Worm (Caenorhabditis elegans) whole organism, dauer: ENCODE data around the gene gly-11.

Experiments used
- unc-62 ChIP-seq: sonication (generic microtip); optimal IDR thresholded peaks from 2 replicates; lab custom pipeline; 2017; ENCODE audit warnings: missing biosample characterization, missing genetic modification reagents, missing genetic modification characterization

The gly-11 gene

ce11 chrIII:12142419-12143107 lies 34.5 kb downstream of the gly-11 start:
- TF ChIP-seq unc-62 (GFP tag; lab: Kevin White, UChicago), result no peak

DNA sequence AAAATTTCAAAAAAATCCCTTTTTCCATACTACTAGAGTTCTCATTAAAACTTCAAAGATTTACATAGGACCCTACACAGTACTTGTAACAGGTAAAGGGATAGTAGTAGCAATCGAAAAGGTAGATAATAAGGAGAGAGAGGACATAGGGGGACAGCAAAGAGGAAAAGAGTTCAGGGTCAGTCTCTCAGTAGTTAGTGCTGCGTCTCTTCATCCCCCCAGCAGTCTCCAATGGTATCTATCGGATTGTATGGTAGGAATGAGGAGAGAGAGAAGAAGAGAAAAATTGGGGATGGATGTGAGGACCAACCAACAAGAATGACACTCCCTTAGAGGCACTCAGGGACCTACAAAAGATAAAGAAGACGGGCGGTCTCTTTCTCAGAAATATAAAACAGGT lies 37.6 kb downstream of the gly-11 start:
- no peak for TF ChIP-seq unc-62 (GFP tag; lab: Kevin White, UChicago)

ce11 chrIII:12138235-12138634 lies 38.8 kb downstream of the gly-11 start:
- TF ChIP-seq unc-62 (GFP tag; lab: Kevin White, UChicago), result no peak

DNA sequence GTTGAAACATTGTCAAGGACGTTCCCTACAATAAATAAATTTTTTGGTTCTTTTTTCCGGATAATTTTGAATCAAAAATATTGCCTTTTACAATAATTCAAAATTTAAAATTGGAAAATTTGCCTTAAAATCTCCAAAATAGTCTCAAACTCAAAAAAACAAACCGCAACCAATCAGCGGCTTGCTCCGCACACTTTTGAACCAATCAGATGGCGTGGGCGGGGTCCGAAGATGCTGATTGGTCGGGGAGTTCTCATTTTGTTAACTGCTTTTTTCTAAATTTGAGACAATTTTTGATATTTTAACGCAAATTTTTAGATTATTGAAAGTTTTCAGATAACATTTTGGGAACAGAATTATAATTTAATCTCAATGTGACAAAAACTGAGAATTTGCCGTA lies 39.5 kb downstream of the gly-11 start:
- TF ChIP-seq unc-62 (GFP tag; lab: Kevin White, UChicago), result no peak

ce11 chrIII:12137095-12137494 lies 40.0 kb downstream of the gly-11 start:
- no peak for TF ChIP-seq unc-62 (GFP tag; lab: Kevin White, UChicago)

ce11 chrIII:12135580-12135979 lies 41.5 kb downstream of the gly-11 start:
- no peak for TF ChIP-seq unc-62 (GFP tag; lab: Kevin White, UChicago)

DNA sequence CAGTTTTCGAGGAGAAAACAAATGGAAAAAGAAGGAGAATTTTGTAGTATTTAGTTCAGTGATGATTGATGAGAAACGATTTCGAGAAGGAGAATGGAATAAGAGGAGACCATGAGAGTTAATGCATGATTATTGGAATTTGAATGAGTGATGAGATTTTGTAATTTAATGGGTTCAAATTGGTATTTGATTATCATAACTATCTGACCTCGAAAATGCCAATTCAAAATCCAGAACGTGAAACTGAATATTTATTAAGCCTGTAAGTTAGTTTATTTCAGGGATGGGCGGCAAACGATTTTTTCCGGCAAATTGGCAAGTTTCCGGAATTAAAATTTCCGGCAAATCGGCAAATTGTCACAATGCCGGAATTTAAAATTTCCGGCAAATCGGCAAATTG lies 43.9 kb downstream of the gly-11 start:
- no peak for TF ChIP-seq unc-62 (GFP tag; lab: Kevin White, UChicago)

DNA sequence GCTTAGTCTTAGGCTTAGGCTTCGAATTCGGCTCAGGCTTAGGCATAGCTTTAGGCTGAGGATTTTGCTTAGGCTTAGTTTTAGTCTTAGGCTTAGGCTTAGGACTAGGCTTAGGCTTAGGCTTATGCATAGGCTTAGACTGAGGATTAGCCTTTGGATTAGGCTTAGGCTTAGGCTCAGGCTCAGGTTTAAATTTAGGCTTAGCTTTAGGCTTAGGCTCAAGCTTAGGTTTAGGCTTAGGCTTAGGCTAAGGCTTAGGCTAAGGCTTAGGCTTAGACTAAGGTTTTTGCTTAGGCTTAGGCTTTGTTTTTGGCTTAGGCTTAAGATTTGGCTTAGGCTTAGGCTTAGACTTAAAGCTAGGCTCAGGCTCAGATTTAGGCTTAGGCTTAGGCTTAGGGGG lies 45.3 kb downstream of the gly-11 start:
- TF ChIP-seq unc-62 (GFP tag; lab: Kevin White, UChicago), result no peak

- TF ChIP-seq unc-62 (GFP tag; lab: Kevin White, UChicago), result no peak
Measured at ce11 chrIII:12130769-12131168, 46.3 kb downstream of the gly-11 start.

DNA sequence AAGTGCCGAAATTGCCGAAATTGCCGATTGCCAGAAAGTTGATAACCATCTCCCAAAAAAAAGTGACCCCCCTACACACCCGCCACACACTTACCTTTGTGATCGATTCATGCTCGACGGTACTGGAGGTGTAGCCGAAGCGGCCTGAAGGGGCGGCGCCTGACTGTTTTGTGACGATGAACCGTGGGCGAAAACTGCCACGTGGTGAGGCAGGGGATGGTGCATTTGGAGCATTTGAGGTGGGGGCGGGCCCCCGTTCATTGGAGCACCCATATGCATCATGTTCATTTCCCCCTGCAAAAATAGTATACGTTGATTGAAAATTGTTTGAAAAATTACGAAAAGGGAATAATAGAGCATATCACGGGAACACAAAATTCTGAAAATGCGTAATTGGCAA lies 47.0 kb downstream of the gly-11 start, which contains the start of gene Y75B8A.6:
Gene Y75B8A.6, minus strand, starts transcription at position 292 of the 400 bp plus-strand sequence.
- no peak for TF ChIP-seq unc-62 (GFP tag; lab: Kevin White, UChicago)

DNA sequence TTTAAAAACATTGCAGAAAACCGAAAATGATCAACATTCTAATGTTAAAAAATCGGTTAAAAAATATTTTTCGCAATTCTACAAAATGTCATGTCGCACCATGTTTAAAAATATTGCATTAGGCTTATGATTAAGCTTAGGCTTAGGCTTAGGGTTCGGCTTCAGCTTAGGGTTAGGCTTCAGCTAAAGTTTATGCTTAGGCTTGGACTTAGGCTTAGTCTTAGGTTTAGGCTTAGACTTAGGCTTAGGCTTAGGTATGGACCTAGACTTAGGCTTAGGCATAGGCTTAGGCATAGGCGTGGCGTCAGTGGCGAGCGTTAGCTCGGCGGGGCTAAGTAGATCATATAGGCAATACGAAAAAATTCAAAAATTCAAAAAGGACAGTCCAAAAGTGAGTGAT lies 52.7 kb downstream of the gly-11 start:
- no peak for TF ChIP-seq unc-62 (GFP tag; lab: Kevin White, UChicago)

DNA sequence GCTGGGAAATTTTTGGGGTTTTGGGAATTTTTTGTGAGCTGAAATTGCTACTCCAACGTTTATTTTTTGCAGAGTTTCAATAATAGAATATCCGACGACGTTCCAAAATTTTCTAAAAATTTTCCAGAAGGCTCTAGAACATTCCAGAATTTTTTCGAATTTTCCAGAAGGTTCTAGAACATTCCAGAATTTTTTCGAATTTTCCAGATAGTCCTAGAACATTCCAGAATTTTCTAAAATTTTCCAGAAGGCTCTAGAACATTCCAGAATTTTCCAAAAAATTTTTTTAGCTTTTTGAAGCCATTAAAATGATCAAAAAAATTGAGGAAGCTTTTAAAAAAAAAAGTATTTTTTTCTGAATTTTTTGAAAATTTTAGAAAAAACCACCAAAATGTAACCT lies 53.6 kb downstream of the gly-11 start:
- TF ChIP-seq unc-62 (GFP tag; lab: Kevin White, UChicago), result no peak
